Worm (Caenorhabditis elegans) whole organism, L2 larva: ENCODE data around the gene F23B2.7.

Source experiments
- C34F6.9 ChIP-seq: fragments of 150-350 bp; optimal IDR thresholded peaks from 2 replicates; lab custom pipeline; 2014; ENCODE audit warnings: missing biosample characterization, missing genetic modification characterization
- F13H6.1 ChIP-seq: sonication (generic microtip); optimal IDR thresholded peaks from 2 replicates; lab custom pipeline; 2016; ENCODE audit warnings: missing genetic modification characterization, missing compliant biosample characterization
- Y55F3AM.14 ChIP-seq: fragments of 200-800 bp; sonication (Bioruptor generic); optimal IDR thresholded peaks from 2 replicates; lab custom pipeline; 2018; ENCODE audit warnings: mild to moderate bottlenecking, missing genetic modification characterization, missing compliant biosample characterization
- ceh-16 ChIP-seq: fragments of 150-350 bp; optimal IDR thresholded peaks from 2 replicates; lab custom pipeline; 2014; ENCODE audit warnings: missing biosample characterization, missing genetic modification characterization
- ceh-82 ChIP-seq: fragments of 150-350 bp; optimal IDR thresholded peaks from 2 replicates; lab custom pipeline; 2014; ENCODE audit warnings: missing biosample characterization, missing genetic modification characterization
- crh-2 ChIP-seq: sonication (generic microtip); optimal IDR thresholded peaks from 2 replicates; lab custom pipeline; 2017; ENCODE audit warnings: missing biosample characterization, missing genetic modification characterization
- elt-3 ChIP-seq: sonication (generic microtip); optimal IDR thresholded peaks from 2 replicates; lab custom pipeline; 2017; ENCODE audit warnings: missing biosample characterization, missing genetic modification characterization
- fos-1 ChIP-seq: fragments of 150-350 bp; optimal IDR thresholded peaks from 2 replicates; lab custom pipeline; 2014; ENCODE audit warnings: missing biosample characterization, missing genetic modification characterization
- lin-11 ChIP-seq: fragments of 150-350 bp; sonication (generic microtip); optimal IDR thresholded peaks from 2 replicates; lab custom pipeline; 2014; ENCODE audit warnings: missing biosample characterization, missing genetic modification characterization, inconsistent platforms, mixed read lengths
- lin-13 ChIP-seq: fragments of 150-350 bp; optimal IDR thresholded peaks from 2 replicates; lab custom pipeline; 2014; ENCODE audit warnings: missing biosample characterization, missing genetic modification reagents, missing genetic modification characterization
- lin-39 ChIP-seq: fragments of 150-350 bp; optimal IDR thresholded peaks from 2 replicates; lab custom pipeline; 2014; ENCODE audit warnings: missing biosample characterization, missing genetic modification reagents, missing genetic modification characterization
- lsy-2 ChIP-seq, 2 experiments: fragments of 150-350 bp in 1 of 2; sonication (generic microtip) in 1 of 2; optimal IDR thresholded peaks; 2 replicates each; lab custom pipeline; 2014 to 2017; ENCODE audit warnings: missing biosample characterization in 2 of 2, missing genetic modification characterization in 2 of 2
- mab-5 ChIP-seq: fragments of 150-350 bp; optimal IDR thresholded peaks from 2 replicates; lab custom pipeline; 2014; ENCODE audit warnings: missing biosample characterization, missing genetic modification characterization
- mbf-1 ChIP-seq: sonication (generic microtip); optimal IDR thresholded peaks from 2 replicates; lab custom pipeline; 2017; ENCODE audit warnings: missing biosample characterization, missing genetic modification characterization
- nhr-10 ChIP-seq: sonication (generic microtip); optimal IDR thresholded peaks from 2 replicates; lab custom pipeline; 2017; ENCODE audit warnings: missing biosample characterization, missing genetic modification characterization
- nhr-11 ChIP-seq: fragments of 150-350 bp; optimal IDR thresholded peaks from 2 replicates; lab custom pipeline; 2014; ENCODE audit warnings: missing biosample characterization, missing genetic modification characterization
- nhr-12 ChIP-seq: fragments of 150-350 bp; optimal IDR thresholded peaks from 2 replicates; lab custom pipeline; 2014; ENCODE audit warnings: missing biosample characterization, missing genetic modification characterization
- nhr-129 ChIP-seq: fragments of 150-350 bp; optimal IDR thresholded peaks from 2 replicates; lab custom pipeline; 2014; ENCODE audit warnings: missing biosample characterization, missing genetic modification characterization
- nhr-21 ChIP-seq: fragments of 150-350 bp; optimal IDR thresholded peaks from 2 replicates; lab custom pipeline; 2014; ENCODE audit warnings: missing biosample characterization, missing genetic modification characterization
- nhr-237 ChIP-seq: fragments of 150-350 bp; optimal IDR thresholded peaks from 2 replicates; lab custom pipeline; 2014; ENCODE audit warnings: missing biosample characterization, missing genetic modification characterization
- nhr-25 ChIP-seq: fragments of 150-350 bp; sonication (generic microtip); optimal IDR thresholded peaks from 3 replicates; lab custom pipeline; 2014; ENCODE audit warnings: missing biosample characterization, missing genetic modification characterization
- nhr-77 ChIP-seq: fragments of 150-350 bp; optimal IDR thresholded peaks from 2 replicates; lab custom pipeline; 2014; ENCODE audit warnings: missing biosample characterization, missing genetic modification characterization
- peb-1 ChIP-seq: fragments of 150-350 bp; optimal IDR thresholded peaks from 2 replicates; lab custom pipeline; 2014; ENCODE audit warnings: missing biosample characterization, missing genetic modification characterization
- sem-4 ChIP-seq: fragments of 150-350 bp; optimal IDR thresholded peaks from 2 replicates; lab custom pipeline; 2014; ENCODE audit warnings: missing biosample characterization, missing genetic modification reagents, missing genetic modification characterization
- skn-1 ChIP-seq: sonication (generic microtip); optimal IDR thresholded peaks from 2 replicates; lab custom pipeline; 2017; ENCODE audit warnings: missing biosample characterization, missing genetic modification characterization
- sma-3 ChIP-seq: sonication (generic microtip); optimal IDR thresholded peaks from 2 replicates; lab custom pipeline; 2016; ENCODE audit warnings: missing genetic modification reagents, missing genetic modification characterization, missing compliant biosample characterization
- sma-9 ChIP-seq, 2 experiments: fragments of 150-350 bp in 1 of 2; sonication (generic microtip) in 1 of 2; optimal IDR thresholded peaks; 2 replicates each; lab custom pipeline; 2014 to 2016; ENCODE audit warnings: missing genetic modification characterization in 2 of 2, mild to moderate bottlenecking in 1 of 2, missing biosample characterization in 1 of 2, missing compliant biosample characterization in 1 of 2, missing genetic modification reagents in 1 of 2, moderate library complexity in 1 of 2
- snpc-4 ChIP-seq: fragments of 150-350 bp; optimal IDR thresholded peaks from 2 replicates; lab custom pipeline; 2014; ENCODE audit warnings: missing biosample characterization, missing genetic modification characterization
- unc-39 ChIP-seq: fragments of 150-350 bp; optimal IDR thresholded peaks from 2 replicates; lab custom pipeline; 2014; ENCODE audit warnings: missing biosample characterization, missing genetic modification characterization
- unc-55 ChIP-seq: fragments of 150-350 bp; sonication (generic microtip); optimal IDR thresholded peaks from 3 replicates; lab custom pipeline; 2014; ENCODE audit warnings: missing biosample characterization, missing genetic modification reagents, missing genetic modification characterization
- unc-62 ChIP-seq: fragments of 150-350 bp; optimal IDR thresholded peaks from 2 replicates; lab custom pipeline; 2014; ENCODE audit warnings: missing biosample characterization, missing genetic modification reagents, missing genetic modification characterization
- zag-1 ChIP-seq: fragments of 150-350 bp; optimal IDR thresholded peaks from 2 replicates; lab custom pipeline; 2014; ENCODE audit warnings: missing biosample characterization, missing genetic modification characterization
- ztf-11 ChIP-seq: sonication (generic microtip); optimal IDR thresholded peaks from 2 replicates; lab custom pipeline; 2017; ENCODE audit warnings: missing biosample characterization, missing genetic modification characterization
- ztf-4 ChIP-seq: fragments of 150-350 bp; optimal IDR thresholded peaks from 2 replicates; lab custom pipeline; 2014; ENCODE audit warnings: missing biosample characterization, missing genetic modification characterization

F23B2.7 gene

DNA sequence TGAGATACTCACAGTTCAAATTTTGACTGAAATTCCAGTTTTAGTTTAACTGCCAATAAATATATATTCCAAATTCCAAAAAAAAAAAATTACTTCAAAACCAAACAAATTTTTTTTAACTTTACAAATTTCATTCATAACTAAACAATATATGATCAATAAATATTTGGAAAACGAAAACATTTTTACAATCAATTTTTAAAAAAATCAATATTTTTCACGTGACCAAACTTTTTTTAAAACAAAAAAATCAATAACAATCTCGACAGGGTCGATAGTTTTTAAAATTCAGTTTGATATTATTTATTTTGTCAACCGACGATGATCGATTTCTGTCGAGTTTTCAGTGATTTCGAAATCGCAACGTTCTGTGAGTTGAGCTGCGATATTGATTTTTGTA lies at the start of gene F23B2.7:
Gene F23B2.7, plus strand, starts transcription at position 301 of the 400 bp plus-strand sequence.
- no peak for TF ChIP-seq mbf-1 (tag; lab: Kevin White, UChicago)
- no peak for TF ChIP-seq lin-11 (tag; lab: Kevin White, UChicago)
- no peak for TF ChIP-seq nhr-11 (tag; lab: Kevin White, UChicago)
- no peak for TF ChIP-seq skn-1 (tag; lab: Kevin White, UChicago)
- TF ChIP-seq nhr-21 (tag; lab: Kevin White, UChicago): no peak
- no peak for TF ChIP-seq lin-39
- no peak for TF ChIP-seq nhr-25 (tag; lab: Kevin White, UChicago)
- no peak for TF ChIP-seq zag-1 (tag; lab: Kevin White, UChicago)
- no peak for TF ChIP-seq nhr-10 (tag; lab: Kevin White, UChicago)

- TF ChIP-seq lin-39: no peak
- no peak for TF ChIP-seq zag-1 (tag; lab: Kevin White, UChicago)
- no peak for TF ChIP-seq sma-9 (GFP tag; optimal IDR thresholded peaks at IDR 0.05; lab: Kevin White, UChicago)
- TF ChIP-seq sma-9 (tag; optimal IDR thresholded peaks at IDR 0.05; lab: Kevin White, UChicago): no peak
- no peak for TF ChIP-seq nhr-25 (tag; lab: Kevin White, UChicago)
- TF ChIP-seq sem-4 (tag; lab: Kevin White, UChicago): no peak
- TF ChIP-seq lsy-2 (tag; optimal IDR thresholded peaks at IDR 0.05; lab: Kevin White, UChicago): no peak
- no peak for TF ChIP-seq elt-3
- no peak for TF ChIP-seq nhr-10 (tag; lab: Kevin White, UChicago)
Measured at ce11 chrIV:9100835-9101234, 49.4 kb upstream of the F23B2.7 start.

- TF ChIP-seq lin-13 (GFP tag; lab: Kevin White, UChicago) (no peak), sma-3 (GFP tag; lab: Kevin White, UChicago) (no peak), mbf-1 (tag; lab: Kevin White, UChicago) (no peak), nhr-237 (no peak), lin-11 (tag; lab: Kevin White, UChicago) (no peak), lsy-2 (tag; optimal IDR thresholded peaks at IDR 0.05; lab: Kevin White, UChicago) (peak in 1 of 2 experiments; percentile 40), Y55F3AM.14 (GFP tag; lab: Kevin White, UChicago) (no peak), ztf-11 (tag; lab: Kevin White, UChicago) (no peak), unc-62 (GFP tag; lab: Kevin White, UChicago) (no peak), elt-3 (no peak), ceh-16 (tag; lab: Kevin White, UChicago) (no peak), ztf-4 (no peak), peb-1 (no peak), ceh-82 (tag; lab: Kevin White, UChicago) (no peak), F13H6.1 (tag; lab: Kevin White, UChicago) (no peak), snpc-4 (no peak), skn-1 (tag; lab: Kevin White, UChicago) (no peak), unc-39 (tag; lab: Kevin White, UChicago) (no peak), C34F6.9 (tag; lab: Kevin White, UChicago) (peak; percentile 43), nhr-77 (no peak), unc-55 (GFP tag; lab: Kevin White, UChicago) (peak; percentile 39), crh-2 (peak; percentile 15), mab-5 (tag; lab: Kevin White, UChicago) (no peak)
- TF ChIP-seq, all 48 proteins: peak for 4
Measured at ce11 chrIV:9104071-9105016, 45.9 kb upstream of the F23B2.7 start, which contains the start of the genes C01F6.14 and fem-3. Gene C01F6.14, minus strand, starts transcription at chrIV:9104121. Gene fem-3, plus strand, starts transcription at chrIV:9104966.

ce11 chrIV:9107464-9107863 lies 42.8 kb upstream of the F23B2.7 start:
- TF ChIP-seq lsy-2 (tag; optimal IDR thresholded peaks at IDR 0.05; lab: Kevin White, UChicago): peak in 1 of 2 experiments; percentile 70
- TF ChIP-seq C34F6.9 (tag; lab: Kevin White, UChicago): peak; percentile 85
- peak; percentile 23 for TF ChIP-seq fos-1 (tag; lab: Kevin White, UChicago)
- TF ChIP-seq nhr-12 (tag; lab: Kevin White, UChicago): no peak
- TF ChIP-seq nhr-237: no peak
- peak; percentile 65 for TF ChIP-seq nhr-129 (tag; lab: Kevin White, UChicago)
- TF ChIP-seq unc-55 (GFP tag; lab: Kevin White, UChicago): peak; percentile 58
- peak; percentile 7 for TF ChIP-seq crh-2
- TF ChIP-seq, all 48 proteins: peak for 6
